Worm (Caenorhabditis elegans) whole organism, young adult: ENCODE data around the gene sri-54.
"Not testable (repeated sequence)": the region's sequence is repeated elsewhere in the genome, so short reads cannot be mapped to it uniquely, and the experiment has no call there.

Source experiments
- B0261.1 ChIP-seq: sonication (generic microtip); optimal IDR thresholded peaks from 2 replicates; lab custom pipeline; 2016; ENCODE audit warnings: mild to moderate bottlenecking, missing genetic modification characterization, moderate library complexity, missing compliant biosample characterization
- F23B12.7 ChIP-seq: sonication (generic microtip); optimal IDR thresholded peaks from 2 replicates; lab custom pipeline; 2017; ENCODE audit warnings: missing genetic modification characterization, mild to moderate bottlenecking, missing compliant biosample characterization, antibody characterized with exemption, moderate library complexity; ENCODE audit not compliant: insufficient read depth
- F57C9.4 ChIP-seq: sonication (generic microtip); optimal IDR thresholded peaks from 2 replicates; lab custom pipeline; 2017; ENCODE audit warnings: mild to moderate bottlenecking, missing genetic modification characterization, missing compliant biosample characterization
- K11D2.4 ChIP-seq: fragments of 200-800 bp; sonication (Bioruptor generic); IDR thresholded peaks from 2 replicates; pipeline ENCODE4 v1.3.6; 2022; ENCODE audit warnings: missing genetic modification reagents, missing genetic modification characterization, missing compliant biosample characterization
- T26A5.8 ChIP-seq: sonication (generic microtip); optimal IDR thresholded peaks from 2 replicates; lab custom pipeline; 2016; ENCODE audit warnings: missing genetic modification characterization, missing compliant biosample characterization
- akir-1 ChIP-seq: fragments of 200-800 bp; sonication (Bioruptor generic); optimal IDR thresholded peaks from 2 replicates; lab custom pipeline; 2018; ENCODE audit warnings: mild to moderate bottlenecking, missing genetic modification characterization, moderate library complexity, missing compliant biosample characterization
- aptf-3 ChIP-seq: fragments of 200-800 bp; sonication (Bioruptor generic); IDR thresholded peaks from 2 replicates; pipeline ENCODE4 v1.3.6; 2022; ENCODE audit warnings: missing genetic modification characterization, missing compliant biosample characterization
- attf-5 ChIP-seq: fragments of 200-800 bp; sonication (Bioruptor generic); optimal IDR thresholded peaks from 2 replicates; lab custom pipeline; 2018; ENCODE audit warnings: mild to moderate bottlenecking, missing genetic modification characterization, missing compliant biosample characterization
- cebp-1 ChIP-seq, 2 experiments: fragments of 200-800 bp in 1 of 2; sonication (Bioruptor generic) in 1 of 2; sonication (generic microtip) in 1 of 2; IDR thresholded peaks in 1 of 2; optimal IDR thresholded peaks in 1 of 2; 2 replicates each; pipeline versions ENCODE4 v1.3.6 to Lab custom; 2017 to 2022; ENCODE audit warnings: missing compliant biosample characterization in 2 of 2, missing genetic modification characterization in 2 of 2, mild to moderate bottlenecking in 1 of 2, missing genetic modification reagents in 1 of 2, moderate library complexity in 1 of 2
- ceh-27 ChIP-seq: fragments of 200-800 bp; sonication (Bioruptor generic); optimal IDR thresholded peaks from 2 replicates; lab custom pipeline; 2018; ENCODE audit warnings: mild to moderate bottlenecking, missing genetic modification characterization, moderate library complexity, missing compliant biosample characterization
- ceh-58 ChIP-seq: fragments of 200-800 bp; sonication (Bioruptor generic); IDR thresholded peaks from 2 replicates; pipeline ENCODE4 v1.3.6; 2022; ENCODE audit warnings: missing genetic modification characterization, missing compliant biosample characterization
- ceh-91 ChIP-seq: fragments of 200-800 bp; sonication (Bioruptor generic); IDR thresholded peaks from 2 replicates; pipeline ENCODE4 v1.3.6; 2022; ENCODE audit warnings: missing genetic modification reagents, missing genetic modification characterization, missing compliant biosample characterization
- egl-18 ChIP-seq: fragments of 200-800 bp; sonication (Bioruptor generic); IDR thresholded peaks from 2 replicates; pipeline ENCODE4 v1.3.6; 2022; ENCODE audit warnings: missing genetic modification reagents, missing genetic modification characterization, missing compliant biosample characterization
- gei-17 ChIP-seq: fragments of 200-800 bp; sonication (Bioruptor generic); optimal IDR thresholded peaks from 2 replicates; lab custom pipeline; 2018; ENCODE audit warnings: mild to moderate bottlenecking, missing genetic modification characterization, missing compliant biosample characterization
- him-1 ChIP-seq: sonication (generic microtip); optimal IDR thresholded peaks from 2 replicates; lab custom pipeline; 2016; ENCODE audit warnings: missing genotype, missing genetic modification reagents, missing genetic modification characterization, missing compliant biosample characterization
- hlh-12 ChIP-seq: sonication (generic microtip); optimal IDR thresholded peaks from 2 replicates; lab custom pipeline; 2016; ENCODE audit warnings: missing genetic modification characterization, missing compliant biosample characterization
- hmg-1.2 ChIP-seq: fragments of 200-800 bp; sonication (Bioruptor generic); IDR thresholded peaks from 2 replicates; pipeline ENCODE4 v1.3.6; 2022; ENCODE audit warnings: missing genetic modification reagents, missing genetic modification characterization, missing compliant biosample characterization
- let-607 ChIP-seq, 2 experiments: fragments of 200-800 bp in 1 of 2; sonication (Bioruptor generic) in 1 of 2; sonication (generic microtip) in 1 of 2; optimal IDR thresholded peaks; 2 replicates each; lab custom pipeline; 2016 to 2018; ENCODE audit warnings: mild to moderate bottlenecking in 2 of 2, missing compliant biosample characterization in 2 of 2, missing genetic modification characterization in 2 of 2, moderate library complexity in 2 of 2, missing genotype in 1 of 2
- lin-26 ChIP-seq: fragments of 200-800 bp; sonication (Bioruptor generic); IDR thresholded peaks from 2 replicates; pipeline ENCODE4 v1.3.6; 2022; ENCODE audit warnings: missing genetic modification reagents, missing genetic modification characterization, missing compliant biosample characterization
- lin-35 ChIP-seq, 3 experiments: fragments of 150-350 bp in 2 of 3; sonication (generic microtip) in 1 of 3; optimal IDR thresholded peaks; 2 replicates each; lab custom pipeline; 2014 to 2018; ENCODE audit warnings: missing biosample characterization in 3 of 3, missing genetic modification characterization in 3 of 3, missing genetic modification reagents in 3 of 3
- madf-10 ChIP-seq: sonication (generic microtip); optimal IDR thresholded peaks from 2 replicates; lab custom pipeline; 2016; ENCODE audit warnings: mild to moderate bottlenecking, missing genetic modification characterization, missing compliant biosample characterization
- madf-8 ChIP-seq: fragments of 200-800 bp; sonication (Bioruptor generic); conservative IDR thresholded peaks from 2 replicates; pipeline ENCODE4 v1.3.6; 2022; ENCODE audit warnings: missing genetic modification reagents, missing genetic modification characterization, missing compliant biosample characterization
- mcd-1 ChIP-seq: fragments of 200-800 bp; sonication (Bioruptor generic); IDR thresholded peaks from 2 replicates; pipeline ENCODE4 v1.3.6; 2022; ENCODE audit warnings: missing genetic modification reagents, missing genetic modification characterization, missing compliant biosample characterization
- mel-28 ChIP-seq: sonication (generic microtip); optimal IDR thresholded peaks from 2 replicates; lab custom pipeline; 2016; ENCODE audit warnings: borderline replicate concordance, mild to moderate bottlenecking, missing genetic modification characterization, missing compliant biosample characterization
- nfya-1 ChIP-seq: sonication (generic microtip); optimal IDR thresholded peaks from 2 replicates; lab custom pipeline; 2017; ENCODE audit warnings: antibody characterized with exemption, missing compliant biosample characterization, missing genetic modification characterization, borderline replicate concordance; ENCODE audit not compliant: insufficient read depth
- nhr-179 ChIP-seq: sonication (generic microtip); optimal IDR thresholded peaks from 2 replicates; lab custom pipeline; 2016; ENCODE audit warnings: mild to moderate bottlenecking, missing genetic modification characterization, missing compliant biosample characterization
- nhr-27 ChIP-seq: fragments of 200-800 bp; sonication (Bioruptor generic); optimal IDR thresholded peaks from 2 replicates; lab custom pipeline; 2018; ENCODE audit warnings: mild to moderate bottlenecking, missing genetic modification characterization, moderate library complexity, missing compliant biosample characterization
- pha-4 ChIP-seq: fragments of 150-350 bp; sonication (generic microtip); optimal IDR thresholded peaks from 2 replicates; lab custom pipeline; 2014; ENCODE audit warnings: missing biosample characterization, missing genetic modification reagents, missing genetic modification characterization
- rcor-1 ChIP-seq: fragments of 200-800 bp; sonication (Bioruptor generic); IDR thresholded peaks from 2 replicates; pipeline ENCODE4 v1.3.6; 2022; ENCODE audit warnings: missing genetic modification reagents, missing genetic modification characterization, missing compliant biosample characterization
- somi-1 ChIP-seq: fragments of 200-800 bp; sonication (Bioruptor generic); optimal IDR thresholded peaks from 2 replicates; lab custom pipeline; 2018; ENCODE audit warnings: mild to moderate bottlenecking, missing genetic modification characterization, missing compliant biosample characterization
- tbp1 ChIP-seq: fragments of 200-800 bp; sonication (Bioruptor generic); optimal IDR thresholded peaks from 2 replicates; lab custom pipeline; 2018; ENCODE audit warnings: mild to moderate bottlenecking, missing genetic modification characterization, missing compliant biosample characterization

Gene sri-54

DNA sequence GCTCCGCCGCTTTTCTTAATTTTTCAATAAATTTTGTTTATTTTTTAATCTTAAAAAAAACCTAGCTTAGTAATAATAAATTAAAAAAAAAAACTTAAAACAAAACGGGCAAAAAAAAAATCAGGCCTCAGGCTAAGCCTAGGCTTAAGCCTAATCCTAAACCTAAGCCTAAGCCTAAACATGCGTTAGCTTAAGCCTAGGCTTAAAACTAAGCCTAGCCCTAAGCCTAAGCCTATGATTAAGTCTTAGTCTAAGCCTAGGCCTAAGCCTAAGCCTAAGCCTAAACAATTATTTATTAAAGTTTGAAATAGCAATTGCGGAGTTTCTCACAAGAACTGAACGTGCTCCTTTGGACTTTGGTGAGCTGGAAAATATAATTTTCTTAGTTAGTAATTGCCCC is 2.4 kb downstream of the sri-54 start:
- TF ChIP-seq let-607 (tag; optimal IDR thresholded peaks at IDR 0.05; lab: Kevin White, UChicago) (no peak), rcor-1 (no peak), him-1 (no peak), hlh-12 (tag; lab: Kevin White, UChicago) (no peak), aptf-3 (GFP tag; lab: Robert Waterston, UW) (no peak), madf-10 (tag; lab: Kevin White, UChicago) (no peak), F57C9.4 (no peak), egl-18 (GFP tag; lab: Robert Waterston, UW) (no peak)

DNA sequence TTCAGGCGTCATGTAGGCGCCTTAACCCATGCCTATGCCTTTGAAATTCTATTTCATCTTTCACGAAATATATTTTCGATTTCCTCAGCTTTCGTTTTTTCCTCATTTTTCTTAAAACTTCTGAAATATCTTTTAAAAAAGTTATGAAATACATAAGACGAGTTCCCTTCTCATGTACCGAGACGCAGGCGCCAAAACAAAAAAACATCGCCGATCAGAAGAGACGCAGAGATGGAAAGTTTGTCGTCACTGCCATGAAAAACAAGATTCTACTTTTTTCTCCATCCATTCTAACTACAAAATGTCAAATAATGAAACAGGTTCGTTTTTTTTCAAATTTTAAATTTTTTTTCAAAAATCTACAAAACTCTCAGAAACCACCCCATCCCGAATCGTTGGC is 8.7 kb downstream of the sri-54 start, which contains the start of gene chil-24:
TSS of gene chil-24 (plus strand) at position 156 of the 400 bp plus-strand sequence.
- TF ChIP-seq cebp-1 (GFP tag; IDR thresholded peaks at IDR 0.05; lab: Robert Waterston, UW) (no peak), cebp-1 (tag; optimal IDR thresholded peaks at IDR 0.05; lab: Kevin White, UChicago) (peak; percentile 78), aptf-3 (GFP tag; lab: Robert Waterston, UW) (no peak), attf-5 (peak; percentile 35), hmg-1.2 (GFP tag; lab: Robert Waterston, UW) (peak; percentile 96), mcd-1 (GFP tag; lab: Robert Waterston, UW) (no peak)

- TF ChIP-seq let-607 (tag; optimal IDR thresholded peaks at IDR 0.05; lab: Kevin White, UChicago); akir-1 (GFP tag; lab: Kevin White, UChicago); nhr-179: not testable (repeated sequence)
Measured at ce11 chrII:3126741-3127140, 11.0 kb downstream of the sri-54 start, which contains the start of gene ins-31. Gene ins-31 (plus strand): TSS chrII:3127041.

ce11 chrII:3126341-3126740 is 11.4 kb downstream of the sri-54 start, which contains the start of gene ins-19:
Gene ins-19 (minus strand): TSS chrII:3126441.
- TF ChIP-seq ceh-91 (no peak), gei-17 (GFP tag; lab: Kevin White, UChicago) (no peak), F23B12.7 (no peak), B0261.1 (tag; lab: Kevin White, UChicago) (no peak), K11D2.4 (GFP tag; lab: Robert Waterston, UW) (no peak), lin-35 (GFP tag; optimal IDR thresholded peaks at IDR 0.05; lab: Kevin White, UChicago) (no peak), lin-26 (GFP tag; lab: Robert Waterston, UW) (no peak), mel-28 (no peak), ceh-58 (GFP tag; lab: Robert Waterston, UW) (no peak)

DNA sequence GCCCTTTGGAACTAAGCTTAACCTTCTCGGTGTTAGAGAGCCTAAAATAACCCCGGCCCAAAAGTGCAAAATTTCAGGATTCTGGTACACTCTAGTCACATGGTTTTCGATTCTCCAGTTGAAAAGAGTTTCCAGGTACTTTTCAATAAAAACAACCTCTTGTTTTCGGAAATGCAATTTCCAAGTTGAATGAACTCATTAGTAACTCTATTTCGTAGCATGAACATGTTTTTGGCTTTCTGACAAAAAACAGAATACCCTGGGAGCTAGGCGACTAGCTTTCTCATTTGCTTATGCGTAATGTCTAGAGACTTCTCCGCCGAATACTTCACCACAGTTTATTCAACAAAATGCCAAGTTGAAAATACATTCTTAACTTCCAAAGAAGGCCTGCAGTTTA is 14.5 kb downstream of the sri-54 start, which contains the start of gene srh-71:
TSS of gene srh-71 (plus strand) at position 301 of the 400 bp plus-strand sequence.
- no peak for TF ChIP-seq rcor-1
- no peak for TF ChIP-seq madf-8 (GFP tag; lab: Robert Waterston, UW)
- TF ChIP-seq T26A5.8 (tag; lab: Kevin White, UChicago) = no peak
- TF ChIP-seq nhr-27 = no peak
- TF ChIP-seq ceh-27 (GFP tag; lab: Kevin White, UChicago) = no peak
- no peak for TF ChIP-seq somi-1 (GFP tag; lab: Kevin White, UChicago)
- TF ChIP-seq pha-4 = no peak
- no peak for TF ChIP-seq nfya-1 (tag; lab: Kevin White, UChicago)
- TF ChIP-seq tbp1 (GFP tag; lab: Kevin White, UChicago) = no peak
- TF ChIP-seq egl-18 (GFP tag; lab: Robert Waterston, UW) = no peak
- TF ChIP-seq, all 124 proteins: peak for 0
